Worm (Caenorhabditis elegans): ENCODE measurements around the gene arx-4.

DNA sequence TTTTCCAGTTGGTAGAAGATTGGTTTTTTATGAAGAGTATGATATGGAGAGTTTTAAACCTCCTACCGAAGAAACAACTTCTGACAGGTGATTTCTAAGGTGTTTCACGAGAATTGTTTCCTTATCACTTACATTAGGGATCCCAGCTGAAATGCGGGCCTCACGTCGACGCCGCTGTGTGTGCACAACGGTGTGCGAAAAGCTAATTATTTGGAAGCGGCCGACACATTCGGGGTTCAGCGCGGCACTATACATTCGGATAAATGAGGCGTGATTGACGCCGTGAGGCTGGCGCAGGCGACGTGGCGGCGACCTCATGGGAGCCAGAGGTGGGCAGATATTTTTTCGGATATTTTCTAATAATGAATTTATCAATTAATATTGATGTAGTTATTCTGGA lies 42.8 kb upstream of the arx-4 start:
- TF ChIP-seq unc-55 (GFP tag; optimal IDR thresholded peaks at IDR 0.05) (no peak), ama-1 (optimal IDR thresholded peaks at IDR 0.05) (no peak), ceh-30 (tag; optimal IDR thresholded peaks at IDR 0.05) (no peak)

Measured in whole organism, late embryonic.